Worm (Caenorhabditis elegans) whole organism, early embryonic: ENCODE measurements around the gene F48F7.6.

ENCODE experiments used
- flt-1 ChIP-seq: fragments of 200-800 bp; sonication (Bioruptor generic); IDR thresholded peaks from 2 replicates; pipeline ENCODE4 v1.3.6; 2022; ENCODE audit warnings: missing genetic modification characterization, missing compliant biosample characterization
- tra-4 ChIP-seq: sonication (generic microtip); optimal IDR thresholded peaks from 2 replicates; lab custom pipeline; 2017; ENCODE audit warnings: missing genetic modification characterization, missing compliant biosample characterization

ce11 chrX:13977439-13978118, at the start of gene F48F7.6:
- TF ChIP-seq flt-1 (GFP tag; lab: Robert Waterston, UW) (peak; percentile 40; the same call in 1 of the 2 replicates), tra-4 (tag; lab: Kevin White, UChicago) (no peak)
